Fruit fly (Drosophila melanogaster) whole organism, prepupa: ENCODE measurements around the gene Gmd.
A peak's percentile ranks its signal among the peaks of the same experiment; 100 is the strongest.

Experiments used
- Blimp-1 ChIP-seq: fragments of 200-800 bp; sonication (Bioruptor generic); optimal IDR thresholded peaks from 3 replicates; lab custom pipeline; 2017; ENCODE audit warnings: missing biosample characterization, missing genetic modification characterization, mild to moderate bottlenecking, moderate library complexity, missing genetic modification reagents
- CG10631 ChIP-seq: fragments of 200-800 bp; sonication (Bioruptor generic); optimal IDR thresholded peaks from 2 replicates; lab custom pipeline; 2016; ENCODE audit warnings: missing biosample characterization, missing genetic modification characterization
- CG10669 ChIP-seq: fragments of 200-800 bp; sonication (Bioruptor generic); optimal IDR thresholded peaks from 3 replicates; lab custom pipeline; 2018; ENCODE audit warnings: missing biosample characterization, mild to moderate bottlenecking, missing genetic modification characterization, moderate library complexity
- CG11762 ChIP-seq: fragments of 200-800 bp; sonication (Bioruptor generic); optimal IDR thresholded peaks from 3 replicates; lab custom pipeline; 2016; ENCODE audit warnings: missing biosample characterization, missing genetic modification characterization; ENCODE audit not compliant: insufficient read depth
- CG11902 ChIP-seq: fragments of 200-800 bp; sonication (Bioruptor generic); optimal IDR thresholded peaks from 3 replicates; lab custom pipeline; 2016; ENCODE audit warnings: missing biosample characterization, missing genetic modification characterization
- CG1621 ChIP-seq: fragments of 200-800 bp; sonication (Bioruptor generic); optimal IDR thresholded peaks from 3 replicates; lab custom pipeline; 2018; ENCODE audit warnings: missing biosample characterization, mild to moderate bottlenecking, missing genetic modification characterization
- CG31627 ChIP-seq: fragments of 200-800 bp; sonication (Bioruptor generic); optimal IDR thresholded peaks from 3 replicates; lab custom pipeline; 2016; ENCODE audit warnings: missing biosample characterization, missing genetic modification characterization
- CG34406 ChIP-seq: fragments of 200-800 bp; sonication (Bioruptor generic); optimal IDR thresholded peaks from 3 replicates; lab custom pipeline; 2016; ENCODE audit warnings: missing biosample characterization, missing genetic modification characterization
- CG3919 ChIP-seq: fragments of 200-800 bp; sonication (Bioruptor generic); optimal IDR thresholded peaks from 3 replicates; lab custom pipeline; 2016; ENCODE audit warnings: missing biosample characterization, missing genetic modification characterization
- CG4318 ChIP-seq: fragments of 200-800 bp; sonication (Bioruptor generic); optimal IDR thresholded peaks from 3 replicates; lab custom pipeline; 2017; ENCODE audit warnings: missing biosample characterization, mild to moderate bottlenecking, missing genetic modification characterization
- CG6163 ChIP-seq: fragments of 200-800 bp; sonication (Bioruptor generic); IDR thresholded peaks from 3 replicates; pipeline ENCODE4 v1.3.6; 2022; ENCODE audit warnings: missing biosample characterization, missing genetic modification characterization
- CG6276 ChIP-seq: fragments of 200-800 bp; sonication (Bioruptor generic); optimal IDR thresholded peaks from 2 replicates; lab custom pipeline; 2017; ENCODE audit warnings: missing biosample characterization, mild to moderate bottlenecking, missing genetic modification characterization
- CG6792 ChIP-seq: fragments of 200-800 bp; sonication (Bioruptor generic); optimal IDR thresholded peaks from 3 replicates; lab custom pipeline; 2016; ENCODE audit warnings: missing biosample characterization, missing genetic modification characterization
- CG6854 ChIP-seq: fragments of 200-800 bp; sonication (Bioruptor generic); optimal IDR thresholded peaks from 2 replicates; lab custom pipeline; 2017; ENCODE audit warnings: missing biosample characterization, mild to moderate bottlenecking, missing genetic modification characterization
- CG7368 ChIP-seq: fragments of 200-800 bp; sonication (Bioruptor generic); optimal IDR thresholded peaks from 3 replicates; lab custom pipeline; 2016; ENCODE audit warnings: missing biosample characterization, missing genetic modification characterization
- CG8119 ChIP-seq: fragments of 200-800 bp; sonication (Bioruptor generic); IDR thresholded peaks from 3 replicates; pipeline ENCODE4 v1.3.6; 2022; ENCODE audit warnings: missing biosample characterization, missing genetic modification characterization
- CG9139 ChIP-seq: fragments of 200-800 bp; sonication (Bioruptor generic); optimal IDR thresholded peaks from 3 replicates; lab custom pipeline; 2017; ENCODE audit warnings: missing biosample characterization, mild to moderate bottlenecking, missing genetic modification characterization
- Eip75B ChIP-seq: fragments of 200-800 bp; sonication (Bioruptor generic); optimal IDR thresholded peaks from 3 replicates; lab custom pipeline; 2016; ENCODE audit warnings: missing biosample characterization, missing genetic modification characterization
- Gug ChIP-seq: fragments of 200-800 bp; sonication (Bioruptor generic); IDR thresholded peaks from 2 replicates; pipeline ENCODE4 v1.3.6; 2022; ENCODE audit warnings: missing biosample characterization, missing genetic modification characterization
- Hr4 ChIP-seq: fragments of 200-800 bp; sonication (Bioruptor generic); optimal IDR thresholded peaks from 3 replicates; lab custom pipeline; 2016; ENCODE audit warnings: missing biosample characterization, missing genetic modification characterization
- Met ChIP-seq: fragments of 200-800 bp; sonication (Bioruptor generic); optimal IDR thresholded peaks from 3 replicates; lab custom pipeline; 2016; ENCODE audit warnings: missing biosample characterization, missing genetic modification characterization
- Smox ChIP-seq: fragments of 200-800 bp; sonication (Bioruptor generic); optimal IDR thresholded peaks from 3 replicates; lab custom pipeline; 2016; ENCODE audit warnings: missing biosample characterization, missing genetic modification characterization
- Sox102F ChIP-seq: fragments of 200-800 bp; sonication (Bioruptor generic); optimal IDR thresholded peaks from 2 replicates; lab custom pipeline; 2016; ENCODE audit warnings: missing biosample characterization, mild to moderate bottlenecking, missing genetic modification characterization
- Sox14 ChIP-seq: fragments of 200-800 bp; sonication (Bioruptor generic); optimal IDR thresholded peaks from 3 replicates; lab custom pipeline; 2016; ENCODE audit warnings: missing biosample characterization, missing genetic modification characterization
- Sox15 ChIP-seq: fragments of 200-800 bp; sonication (Bioruptor generic); optimal IDR thresholded peaks from 3 replicates; lab custom pipeline; 2016; ENCODE audit warnings: missing biosample characterization, missing genetic modification characterization
- achi ChIP-seq: fragments of 200-800 bp; sonication (Bioruptor generic); optimal IDR thresholded peaks from 3 replicates; lab custom pipeline; 2016; ENCODE audit warnings: missing biosample characterization, missing genetic modification characterization
- acj6 ChIP-seq: fragments of 200-800 bp; sonication (Bioruptor generic); optimal IDR thresholded peaks from 3 replicates; lab custom pipeline; 2016; ENCODE audit warnings: missing biosample characterization, missing genetic modification characterization
- dac ChIP-seq: fragments of 200-800 bp; sonication (Bioruptor generic); optimal IDR thresholded peaks from 2 replicates; lab custom pipeline; 2017; ENCODE audit warnings: missing biosample characterization, mild to moderate bottlenecking, missing genetic modification characterization
- dsx ChIP-seq: fragments of 200-800 bp; optimal IDR thresholded peaks from 3 replicates; lab custom pipeline; 2019; ENCODE audit warnings: missing biosample characterization, mild to moderate bottlenecking, missing genetic modification characterization, moderate library complexity; ENCODE audit not compliant: poor library complexity, severe bottlenecking
- eg ChIP-seq: fragments of 200-800 bp; sonication (Bioruptor generic); IDR thresholded peaks from 3 replicates; pipeline ENCODE4 v1.3.6; 2022; ENCODE audit warnings: missing biosample characterization, missing genetic modification characterization
- fd59A ChIP-seq: fragments of 200-800 bp; sonication (Bioruptor generic); optimal IDR thresholded peaks from 2 replicates; lab custom pipeline; 2017; ENCODE audit warnings: missing biosample characterization, mild to moderate bottlenecking, missing genetic modification characterization, missing genetic modification reagents
- fd85E ChIP-seq: fragments of 200-800 bp; sonication (Bioruptor generic); optimal IDR thresholded peaks from 3 replicates; lab custom pipeline; 2016; ENCODE audit warnings: missing biosample characterization, missing genetic modification characterization
- net ChIP-seq: fragments of 200-800 bp; sonication (Bioruptor generic); optimal IDR thresholded peaks from 3 replicates; lab custom pipeline; 2016; ENCODE audit warnings: missing biosample characterization, missing genetic modification characterization
- spab ChIP-seq: fragments of 200-800 bp; sonication (Bioruptor generic); optimal IDR thresholded peaks from 2 replicates; lab custom pipeline; 2017; ENCODE audit warnings: missing biosample characterization, mild to moderate bottlenecking, missing genetic modification characterization, missing genetic modification reagents
- svp ChIP-seq: fragments of 200-800 bp; sonication (Bioruptor generic); peaks from one replicate; lab custom pipeline; 2016; ENCODE audit warnings: missing biosample characterization, missing genetic modification characterization
- topi ChIP-seq: fragments of 200-800 bp; sonication (Bioruptor generic); optimal IDR thresholded peaks from 3 replicates; lab custom pipeline; 2016; ENCODE audit warnings: missing biosample characterization, missing genetic modification characterization
- vri ChIP-seq: fragments of 200-800 bp; sonication (Bioruptor generic); optimal IDR thresholded peaks from 3 replicates; lab custom pipeline; 2016; ENCODE audit warnings: missing biosample characterization, mild to moderate bottlenecking, missing genetic modification characterization

Gene Gmd

DNA sequence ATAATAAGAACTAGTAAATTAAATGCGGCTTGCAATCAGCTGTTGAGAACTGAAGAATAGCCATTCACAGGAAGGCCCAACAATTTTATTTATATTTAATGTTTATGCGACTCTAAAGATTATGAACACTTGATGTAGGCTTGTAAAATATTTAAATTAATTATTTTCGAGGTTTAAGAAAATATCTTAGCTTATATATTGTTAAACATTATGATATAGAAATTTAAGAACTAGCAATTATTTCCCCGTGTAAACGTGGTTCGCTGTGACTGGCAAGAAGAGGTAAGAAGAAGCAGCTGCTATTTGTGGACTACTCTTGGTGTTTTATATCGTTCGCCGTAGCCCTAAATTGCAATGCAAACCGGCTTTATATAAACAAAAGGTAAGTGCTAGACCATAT is 31.5 kb downstream of the Gmd start, which contains the start of the genes mRpL24 and betaggt-I (continued):
- TF ChIP-seq fd85E (peak; percentile 28), CG34406 (GFP tag; lab: Kevin White, UChicago) (peak; percentile 97), fd59A (GFP tag; lab: Kevin White, UChicago) (peak; percentile 91), spab (peak; percentile 92), net (GFP tag; lab: Kevin White, UChicago) (peak; percentile 96), CG8119 (GFP tag; lab: Robert Waterston, UW) (peak; percentile 95), eg (GFP tag; lab: Robert Waterston, UW) (peak; percentile 99), Smox (GFP tag; lab: Kevin White, UChicago) (peak; percentile 95), Sox102F (peak; percentile 92), dsx (GFP tag; lab: Kevin White, UChicago) (peak; percentile 97), CG1621 (tag; lab: Kevin White, UChicago) (peak; percentile 91), CG6792 (peak; percentile 96), CG11762 (GFP tag; lab: Kevin White, UChicago) (peak; percentile 89), CG6854 (peak; percentile 85), vri (GFP tag; lab: Kevin White, UChicago) (peak; percentile 89), Gug (peak; percentile 98), acj6 (GFP tag; lab: Kevin White, UChicago) (peak; percentile 97), CG31627 (GFP tag; lab: Kevin White, UChicago) (peak; percentile 95), Met (GFP tag; lab: Kevin White, UChicago) (peak; percentile 95), CG9139 (GFP tag; lab: Kevin White, UChicago) (peak; percentile 93), achi (GFP tag; lab: Kevin White, UChicago) (peak; percentile 95), dac (GFP tag; lab: Kevin White, UChicago) (peak; percentile 93), Sox14 (GFP tag; lab: Kevin White, UChicago) (peak; percentile 96), Eip75B (peak; percentile 94), CG10631 (GFP tag; lab: Kevin White, UChicago) (peak; percentile 98), topi (peak; percentile 96), CG7368 (GFP tag; lab: Kevin White, UChicago) (peak; percentile 90), CG3919 (GFP tag; lab: Kevin White, UChicago) (peak; percentile 97), svp (peak; percentile 96), CG6163 (GFP tag; lab: Robert Waterston, UW) (peak; percentile 98), Hr4 (peak; percentile 95), CG6276 (peak; percentile 92), CG10669 (peak; percentile 96)

DNA sequence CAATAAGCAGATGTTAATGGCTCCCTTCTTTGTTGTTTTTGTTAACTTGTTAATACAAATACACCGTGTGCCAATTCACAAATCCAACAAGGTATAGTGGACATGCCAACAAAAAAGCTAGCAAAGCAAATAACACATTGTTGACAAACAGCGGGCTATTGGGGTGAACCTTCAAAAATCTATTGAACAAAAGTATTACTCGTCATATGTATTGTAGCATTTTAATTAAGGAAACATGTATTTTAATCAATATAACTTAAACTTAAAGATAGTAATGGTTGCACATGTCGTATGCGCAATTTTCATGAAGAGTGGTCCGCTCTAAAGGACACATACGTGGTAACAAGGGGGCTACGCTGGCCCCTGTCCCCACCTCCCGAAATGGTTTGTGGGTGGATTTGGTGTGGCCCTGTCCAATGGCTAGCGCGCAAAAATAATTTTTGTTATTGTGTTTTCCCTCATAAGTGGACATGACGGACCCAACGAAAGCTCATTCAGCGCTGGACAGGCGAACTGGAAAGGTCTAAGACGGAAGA is 34.5 kb downstream of the Gmd start, which contains the start of gene synr:
synr (plus strand) TSS at position 486 of the 536 bp plus-strand sequence.
- TF ChIP-seq CG11902 (GFP tag; lab: Kevin White, UChicago), result no peak
- TF ChIP-seq, all 60 proteins: peak for 0

DNA sequence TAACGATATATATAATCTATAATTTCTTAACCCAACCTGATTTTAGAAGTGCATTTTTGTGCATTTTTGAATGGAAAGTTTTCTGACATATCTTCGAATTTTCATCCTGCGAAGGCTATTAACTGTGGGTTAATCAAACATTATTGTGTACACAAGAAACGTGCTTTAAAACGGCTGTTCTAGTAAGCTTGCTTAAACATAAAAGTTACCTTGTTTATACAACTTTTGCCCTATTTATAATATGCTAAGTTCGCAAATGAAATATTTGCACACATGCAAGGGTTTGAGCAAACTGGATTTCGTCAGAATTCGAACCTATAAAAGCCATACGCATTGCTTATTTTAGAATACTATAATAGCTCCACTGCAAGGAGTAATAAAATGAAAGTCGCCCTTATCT is 39.8 kb downstream of the Gmd start, which contains the start of gene Sgs1:
Sgs1 (plus strand) TSS at position 350 of the 400 bp plus-strand sequence.
- TF ChIP-seq Sox15 (GFP tag; lab: Kevin White, UChicago), result no peak
- peak; percentile 8 for TF ChIP-seq vri (GFP tag; lab: Kevin White, UChicago)
- no peak for TF ChIP-seq eg (GFP tag; lab: Robert Waterston, UW)
- TF ChIP-seq CG4318 (GFP tag; lab: Kevin White, UChicago), result no peak
- TF ChIP-seq Blimp-1 (GFP tag; lab: Kevin White, UChicago), result no peak
- no peak for TF ChIP-seq Met (GFP tag; lab: Kevin White, UChicago)
